Fruit fly (Drosophila melanogaster) whole organism, embryonic: ENCODE measurements around the gene Cyt-c-d.

Source experiments
- CG14710 ChIP-seq: fragments of 200-800 bp; sonication (Bioruptor generic); optimal IDR thresholded peaks from 3 replicates; lab custom pipeline; 2019; ENCODE audit warnings: missing biosample characterization, mild to moderate bottlenecking, missing genetic modification characterization, moderate library complexity
- bigmax ChIP-seq: fragments of 200-800 bp; sonication (Bioruptor generic); optimal IDR thresholded peaks from 2 replicates; lab custom pipeline; 2018; ENCODE audit warnings: missing biosample characterization, mild to moderate bottlenecking, missing genetic modification characterization
- chn ChIP-seq: fragments of 200-800 bp; sonication (Bioruptor generic); optimal IDR thresholded peaks from 2 replicates; lab custom pipeline; 2016; ENCODE audit warnings: missing biosample characterization, missing genetic modification characterization
- inv ChIP-seq: fragments of 200-800 bp; sonication (Bioruptor generic); IDR thresholded peaks from 2 replicates; pipeline ENCODE4 v1.3.6; 2022; ENCODE audit warnings: missing biosample characterization, missing genetic modification characterization; ENCODE audit not compliant: partially characterized antibody
- kay ChIP-seq: fragments of 200-800 bp; sonication (Bioruptor generic); optimal IDR thresholded peaks from 2 replicates; lab custom pipeline; 2016; ENCODE audit warnings: missing biosample characterization, missing genetic modification characterization
- slbo ChIP-seq: fragments of 200-800 bp; sonication (Bioruptor generic); IDR thresholded peaks from 2 replicates; pipeline ENCODE4 v1.3.6; 2022; ENCODE audit warnings: missing biosample characterization, missing genetic modification characterization

- TF ChIP-seq slbo = no peak
- no peak for TF ChIP-seq bigmax
- TF ChIP-seq chn (GFP tag; lab: Kevin White, UChicago) = no peak
- no peak for TF ChIP-seq kay
- no peak for TF ChIP-seq CG14710 (tag; lab: Kevin White, UChicago)
- TF ChIP-seq inv (GFP tag; lab: Robert Waterston, UW) = no peak
Measured at dm6 chr2L:16682203-16682602, 33.5 kb upstream of the Cyt-c-d start, which contains the start of gene CG33552.
